Worm (Caenorhabditis elegans) whole organism, L4 larva: ENCODE data around the gene ZK721.4.
A peak's percentile ranks its signal among the peaks of the same experiment; 100 is the strongest.

Experiments used
- D1046.2 ChIP-seq: fragments of 200-800 bp; sonication (Bioruptor generic); IDR thresholded peaks from 2 replicates; pipeline ENCODE4 v1.3.6; 2022; ENCODE audit warnings: missing genetic modification characterization, missing compliant biosample characterization
- F37D6.2 ChIP-seq: sonication (generic microtip); optimal IDR thresholded peaks from 2 replicates; lab custom pipeline; 2016; ENCODE audit warnings: mild to moderate bottlenecking, missing genetic modification characterization, missing compliant biosample characterization
- T26A8.4 ChIP-seq: fragments of 200-800 bp; sonication (Bioruptor generic); IDR thresholded peaks from 2 replicates; pipeline ENCODE4 v1.3.6; 2022; ENCODE audit warnings: missing genetic modification characterization, missing compliant biosample characterization
- Y105C5A.15 ChIP-seq: fragments of 200-800 bp; sonication (Bioruptor generic); IDR thresholded peaks from 2 replicates; pipeline ENCODE4 v1.3.6; 2022; ENCODE audit warnings: missing genetic modification characterization, missing compliant biosample characterization
- Y48G9A.11 ChIP-seq: fragments of 200-800 bp; sonication (Bioruptor generic); IDR thresholded peaks from 2 replicates; pipeline ENCODE4 v1.3.6; 2022; ENCODE audit warnings: missing genetic modification reagents, missing genetic modification characterization, missing compliant biosample characterization
- Y5F2A.4 ChIP-seq: fragments of 200-800 bp; sonication (Bioruptor generic); optimal IDR thresholded peaks from 2 replicates; lab custom pipeline; 2018; ENCODE audit warnings: mild to moderate bottlenecking, missing genetic modification characterization, missing compliant biosample characterization
- ZK337.2 ChIP-seq: fragments of 200-800 bp; sonication (Bioruptor generic); IDR thresholded peaks from 2 replicates; pipeline ENCODE4 v1.3.6; 2022; ENCODE audit warnings: missing genetic modification reagents, missing genetic modification characterization, missing compliant biosample characterization
- aha-1 ChIP-seq: fragments of 150-350 bp; peaks from one replicate; lab custom pipeline; 2014; ENCODE audit warnings: missing biosample characterization, missing genetic modification characterization
- aly-2 ChIP-seq: sonication (generic microtip); optimal IDR thresholded peaks from 2 replicates; lab custom pipeline; 2018; ENCODE audit warnings: missing biosample characterization, missing genetic modification characterization
- ama-1 ChIP-seq: fragments of 150-350 bp; optimal IDR thresholded peaks from 2 replicates; lab custom pipeline; 2014; ENCODE audit warnings: inconsistent platforms, mixed read lengths
- attf-4 ChIP-seq: sonication (generic microtip); optimal IDR thresholded peaks from 3 replicates; lab custom pipeline; 2017; ENCODE audit warnings: missing biosample characterization, missing genetic modification characterization
- ceh-20 ChIP-seq: fragments of 200-800 bp; sonication (Bioruptor generic); IDR thresholded peaks from 2 replicates; pipeline ENCODE4 v1.3.6; 2022; ENCODE audit warnings: missing genetic modification reagents, missing genetic modification characterization, missing compliant biosample characterization
- ceh-28 ChIP-seq: fragments of 150-350 bp; optimal IDR thresholded peaks from 2 replicates; lab custom pipeline; 2014; ENCODE audit warnings: missing biosample characterization, missing genetic modification reagents, missing genetic modification characterization
- ceh-32 ChIP-seq: sonication (generic microtip); optimal IDR thresholded peaks from 2 replicates; lab custom pipeline; 2016; ENCODE audit warnings: mild to moderate bottlenecking, missing genetic modification characterization, missing compliant biosample characterization; ENCODE audit not compliant: poor library complexity
- ceh-62 ChIP-seq: sonication (generic microtip); optimal IDR thresholded peaks from 2 replicates; lab custom pipeline; 2017; ENCODE audit warnings: missing biosample characterization, missing genetic modification characterization
- ceh-82 ChIP-seq: sonication (generic microtip); optimal IDR thresholded peaks from 2 replicates; lab custom pipeline; 2017; ENCODE audit warnings: missing biosample characterization, missing genetic modification characterization
- ces-1 ChIP-seq: fragments of 150-350 bp; sonication (generic microtip); optimal IDR thresholded peaks from 4 replicates; lab custom pipeline; 2014; ENCODE audit warnings: missing biosample characterization, missing genetic modification reagents, missing genetic modification characterization
- ctbp-1 ChIP-seq: fragments of 200-800 bp; sonication (Bioruptor generic); IDR thresholded peaks from 2 replicates; pipeline ENCODE4 v1.3.6; 2022; ENCODE audit warnings: missing genetic modification reagents, missing genetic modification characterization, missing compliant biosample characterization
- daf-12 ChIP-seq: fragments of 150-350 bp; optimal IDR thresholded peaks from 2 replicates; lab custom pipeline; 2014; ENCODE audit warnings: missing biosample characterization, missing genetic modification reagents, missing genetic modification characterization
- daf-8 ChIP-seq: fragments of 200-800 bp; sonication (Bioruptor generic); IDR thresholded peaks from 2 replicates; pipeline ENCODE4 v1.3.6; 2022; ENCODE audit warnings: missing genetic modification characterization, missing compliant biosample characterization
- duxl-1 ChIP-seq: sonication (generic microtip); optimal IDR thresholded peaks from 2 replicates; lab custom pipeline; 2016; ENCODE audit warnings: mild to moderate bottlenecking, missing genetic modification characterization, moderate library complexity, missing compliant biosample characterization; ENCODE audit not compliant: poor library complexity
- egl-27 ChIP-seq: sonication (generic microtip); optimal IDR thresholded peaks from 3 replicates; lab custom pipeline; 2017; ENCODE audit warnings: missing biosample characterization, missing genetic modification reagents, missing genetic modification characterization
- hmg-1.1 ChIP-seq: fragments of 200-800 bp; sonication (Bioruptor generic); IDR thresholded peaks from 2 replicates; pipeline ENCODE4 v1.3.6; 2022; ENCODE audit warnings: missing genetic modification reagents, missing genetic modification characterization, missing compliant biosample characterization
- lin-1 ChIP-seq: fragments of 200-800 bp; sonication (Bioruptor generic); IDR thresholded peaks from 2 replicates; pipeline ENCODE4 v1.3.6; 2022; ENCODE audit warnings: missing genetic modification reagents, missing genetic modification characterization, missing compliant biosample characterization
- lin-13 ChIP-seq: fragments of 150-350 bp; optimal IDR thresholded peaks from 2 replicates; lab custom pipeline; 2014; ENCODE audit warnings: missing biosample characterization, missing genetic modification reagents, missing genetic modification characterization
- lin-15B ChIP-seq: fragments of 150-350 bp; sonication (generic microtip); optimal IDR thresholded peaks from 3 replicates; lab custom pipeline; 2014; ENCODE audit warnings: missing biosample characterization, missing genetic modification characterization
- lin-29 ChIP-seq: fragments of 200-800 bp; sonication (Bioruptor generic); IDR thresholded peaks from 2 replicates; pipeline ENCODE4 v1.3.6; 2022; ENCODE audit warnings: missing genetic modification reagents, missing genetic modification characterization, missing compliant biosample characterization
- lin-39 ChIP-seq: fragments of 150-350 bp; optimal IDR thresholded peaks from 2 replicates; lab custom pipeline; 2014; ENCODE audit warnings: missing biosample characterization, missing genetic modification reagents, missing genetic modification characterization
- madf-5 ChIP-seq, 2 experiments: fragments of 200-800 bp; sonication (Bioruptor generic); IDR thresholded peaks; 2 replicates each; pipeline ENCODE4 v1.3.6; 2022; ENCODE audit warnings: missing compliant biosample characterization in 2 of 2, missing genetic modification characterization in 2 of 2
- madf-9 ChIP-seq: fragments of 200-800 bp; sonication (Bioruptor generic); conservative IDR thresholded peaks from 2 replicates; pipeline ENCODE4 v1.3.6; 2022; ENCODE audit warnings: missing genetic modification reagents, missing genetic modification characterization, missing compliant biosample characterization
- mes-2 ChIP-seq: sonication (generic microtip); optimal IDR thresholded peaks from 2 replicates; lab custom pipeline; 2016; ENCODE audit warnings: missing genotype, mild to moderate bottlenecking, missing genetic modification characterization, missing compliant biosample characterization; ENCODE audit not compliant: poor library complexity, severe bottlenecking
- nhr-102 ChIP-seq: sonication (generic microtip); optimal IDR thresholded peaks from 2 replicates; lab custom pipeline; 2016; ENCODE audit warnings: mild to moderate bottlenecking, missing genetic modification characterization, moderate library complexity, missing compliant biosample characterization
- nhr-25 ChIP-seq: sonication (generic microtip); optimal IDR thresholded peaks from 2 replicates; lab custom pipeline; 2017; ENCODE audit warnings: missing genetic modification characterization, mild to moderate bottlenecking, missing compliant biosample characterization, antibody characterized with exemption, moderate library complexity, borderline replicate concordance; ENCODE audit not compliant: insufficient read depth
- nhr-28 ChIP-seq: fragments of 150-350 bp; optimal IDR thresholded peaks from 2 replicates; lab custom pipeline; 2014; ENCODE audit warnings: missing biosample characterization, missing genetic modification characterization
- nhr-48 ChIP-seq: sonication (generic microtip); optimal IDR thresholded peaks from 2 replicates; lab custom pipeline; 2016; ENCODE audit warnings: mild to moderate bottlenecking, missing genetic modification characterization, missing compliant biosample characterization
- pha-4 ChIP-seq, 2 experiments: fragments of 150-350 bp in 1 of 2; fragments of 200-800 bp in 1 of 2; sonication (Bioruptor generic) in 1 of 2; IDR thresholded peaks in 1 of 2; optimal IDR thresholded peaks in 1 of 2; 2 replicates each; pipeline versions ENCODE4 v1.3.6 to Lab custom; 2014 to 2022; ENCODE audit warnings: missing genetic modification characterization in 2 of 2, missing genetic modification reagents in 2 of 2, missing biosample characterization in 1 of 2, missing compliant biosample characterization in 1 of 2
- php-3 ChIP-seq: fragments of 200-800 bp; sonication (Bioruptor generic); IDR thresholded peaks from 2 replicates; pipeline ENCODE4 v1.3.6; 2022; ENCODE audit warnings: missing genetic modification reagents, missing genetic modification characterization, missing compliant biosample characterization
- pqm-1 ChIP-seq: sonication (generic microtip); optimal IDR thresholded peaks from 2 replicates; lab custom pipeline; 2017; ENCODE audit warnings: missing biosample characterization, missing genetic modification characterization
- rbr-2 ChIP-seq: sonication (generic microtip); optimal IDR thresholded peaks from 2 replicates; lab custom pipeline; 2016; ENCODE audit warnings: missing genotype, missing genetic modification characterization, missing compliant biosample characterization
- saeg-2 ChIP-seq: fragments of 200-800 bp; sonication (Bioruptor generic); IDR thresholded peaks from 2 replicates; pipeline ENCODE4 v1.3.6; 2022; ENCODE audit warnings: missing genetic modification reagents, missing genetic modification characterization, missing compliant biosample characterization
- set-16 ChIP-seq: fragments of 200-800 bp; sonication (Bioruptor generic); IDR thresholded peaks from 2 replicates; pipeline ENCODE4 v1.3.6; 2022; ENCODE audit warnings: missing genetic modification reagents, missing genetic modification characterization, missing compliant biosample characterization
- snpc-4 ChIP-seq: fragments of 150-350 bp; optimal IDR thresholded peaks from 2 replicates; lab custom pipeline; 2014; ENCODE audit warnings: missing biosample characterization, missing genetic modification characterization
- spr-1 ChIP-seq: sonication (generic microtip); optimal IDR thresholded peaks from 2 replicates; lab custom pipeline; 2016; ENCODE audit warnings: mild to moderate bottlenecking, missing genetic modification characterization, missing compliant biosample characterization
- spr-3 ChIP-seq: fragments of 200-800 bp; sonication (Bioruptor generic); optimal IDR thresholded peaks from 2 replicates; lab custom pipeline; 2018; ENCODE audit warnings: mild to moderate bottlenecking, missing genetic modification characterization, missing compliant biosample characterization
- tag-97 ChIP-seq: fragments of 200-800 bp; sonication (Bioruptor generic); IDR thresholded peaks from 2 replicates; pipeline ENCODE4 v1.3.6; 2022; ENCODE audit warnings: missing genetic modification characterization, missing compliant biosample characterization
- tra-1 ChIP-seq: fragments of 200-800 bp; sonication (Bioruptor generic); IDR thresholded peaks from 2 replicates; pipeline ENCODE4 v1.3.6; 2022; ENCODE audit warnings: missing genetic modification reagents, missing genetic modification characterization, missing compliant biosample characterization
- zfp-2 ChIP-seq: sonication (generic microtip); optimal IDR thresholded peaks from 2 replicates; lab custom pipeline; 2016; ENCODE audit warnings: mild to moderate bottlenecking, missing genetic modification characterization, missing compliant biosample characterization
- zip-11 ChIP-seq: fragments of 200-800 bp; sonication (Bioruptor generic); IDR thresholded peaks from 2 replicates; pipeline ENCODE4 v1.3.6; 2022; ENCODE audit warnings: missing genetic modification characterization, missing compliant biosample characterization
- ztf-7 ChIP-seq: fragments of 150-350 bp; optimal IDR thresholded peaks from 2 replicates; lab custom pipeline; 2014; ENCODE audit warnings: missing biosample characterization, missing genetic modification characterization

ZK721.4 gene

DNA sequence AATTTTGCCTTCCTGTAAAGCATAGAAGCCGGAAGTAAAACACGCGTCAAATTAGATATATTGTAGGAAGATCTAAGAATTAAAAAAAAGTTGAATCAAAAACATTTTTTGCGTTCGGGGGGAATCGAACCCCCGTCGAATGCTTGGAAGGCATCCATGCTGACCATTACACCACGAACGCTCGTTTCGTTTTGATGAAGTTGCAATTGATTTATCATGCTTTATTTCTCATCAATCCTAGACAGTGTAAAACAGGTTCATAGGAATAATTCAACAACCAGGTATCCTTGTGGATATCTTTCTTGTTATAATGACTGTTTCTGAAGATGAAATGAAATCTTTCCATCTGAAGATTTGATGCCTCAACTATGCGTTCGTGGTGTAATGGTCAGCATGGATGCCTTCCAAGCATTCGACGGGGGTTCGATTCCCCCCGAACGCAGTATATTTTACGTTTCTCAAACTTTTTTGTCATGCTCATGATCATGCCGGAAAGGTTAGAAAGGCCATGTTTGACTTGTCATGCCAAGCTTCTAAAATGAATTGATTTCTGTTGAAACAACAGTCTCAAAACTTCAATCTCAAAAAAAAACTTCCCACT is 41.3 kb downstream of the ZK721.4 start (continued):
- TF ChIP-seq daf-12 (no peak), nhr-25 (tag; lab: Kevin White, UChicago) (no peak), rbr-2 (tag; lab: Kevin White, UChicago) (peak; percentile 0), madf-5 (GFP tag; IDR thresholded peaks at IDR 0.05; lab: Robert Waterston, UW) (0 out of 4 replicates have a peak, but pooled peaks of 1 of the 2 experiments have one; percentile 12), ces-1 (GFP tag; lab: Kevin White, UChicago) (no peak), pha-4 (GFP tag; IDR thresholded peaks at IDR 0.05; lab: Robert Waterston, UW) (peak; percentile 70; the same call in 1 of the 2 replicates), pha-4 (tag; optimal IDR thresholded peaks at IDR 0.05; lab: Kevin White, UChicago) (no peak), lin-15B (tag; lab: Kevin White, UChicago) (no peak), set-16 (GFP tag; lab: Robert Waterston, UW) (no peak), daf-8 (no peak), ceh-28 (tag; lab: Kevin White, UChicago) (no peak), Y48G9A.11 (GFP tag; lab: Robert Waterston, UW) (no peak), spr-1 (peak; percentile 4), attf-4 (tag; lab: Kevin White, UChicago) (no peak), egl-27 (tag; lab: Kevin White, UChicago) (no peak), ceh-82 (tag; lab: Kevin White, UChicago) (no peak), lin-29 (GFP tag; lab: Robert Waterston, UW) (no peak), mes-2 (tag; lab: Kevin White, UChicago) (peak; percentile 41), ceh-20 (GFP tag; lab: Robert Waterston, UW) (0 out of 2 replicates have a peak, but pooled peaks have one; percentile 8), saeg-2 (GFP tag; lab: Robert Waterston, UW) (no peak), snpc-4 (tag; lab: Kevin White, UChicago) (no peak), nhr-28 (tag; lab: Kevin White, UChicago) (peak; percentile 9), ztf-7 (tag; lab: Kevin White, UChicago) (no peak), D1046.2 (GFP tag; lab: Robert Waterston, UW) (peak; percentile 64; the same call in 1 of the 2 replicates), ZK337.2 (GFP tag; lab: Robert Waterston, UW) (no peak), ctbp-1 (GFP tag; lab: Robert Waterston, UW) (0 out of 2 replicates have a peak, but pooled peaks have one; percentile 46), tra-1 (0 out of 2 replicates have a peak, but pooled peaks have one; percentile 30), F37D6.2 (no peak), spr-3 (GFP tag; lab: Kevin White, UChicago) (no peak), Y105C5A.15 (GFP tag; lab: Robert Waterston, UW) (0 out of 2 replicates have a peak, but pooled peaks have one; percentile 67), ceh-62 (no peak), Y5F2A.4 (GFP tag; lab: Kevin White, UChicago) (no peak), nhr-48 (tag; lab: Kevin White, UChicago) (peak; percentile 28), aha-1 (tag; lab: Kevin White, UChicago) (peak; percentile 89), aly-2 (tag; lab: Kevin White, UChicago) (no peak), nhr-102 (tag; lab: Kevin White, UChicago) (peak; percentile 28), zfp-2 (tag; lab: Kevin White, UChicago) (no peak), ceh-32 (tag; lab: Kevin White, UChicago) (no peak), duxl-1 (tag; lab: Kevin White, UChicago) (peak; percentile 50), tag-97 (no peak), lin-1 (GFP tag; lab: Robert Waterston, UW) (peak; percentile 53; the same call in 1 of the 2 replicates), pqm-1 (tag; lab: Kevin White, UChicago) (no peak), T26A8.4 (GFP tag; lab: Robert Waterston, UW) (0 out of 2 replicates have a peak, but pooled peaks have one; percentile 50), lin-13 (no peak), php-3 (GFP tag; lab: Robert Waterston, UW) (peak; percentile 69; the same call in 1 of the 2 replicates), lin-39 (tag; lab: Kevin White, UChicago) (no peak), hmg-1.1 (no peak), zip-11 (GFP tag; lab: Robert Waterston, UW) (peak; percentile 62; the same call in 1 of the 2 replicates), ama-1 (no peak), madf-9 (GFP tag; lab: Robert Waterston, UW) (0 out of 2 replicates have a peak, but pooled peaks have one; percentile 49)
